Worm (Caenorhabditis elegans): ENCODE results near the gene flh-2.

DNA sequence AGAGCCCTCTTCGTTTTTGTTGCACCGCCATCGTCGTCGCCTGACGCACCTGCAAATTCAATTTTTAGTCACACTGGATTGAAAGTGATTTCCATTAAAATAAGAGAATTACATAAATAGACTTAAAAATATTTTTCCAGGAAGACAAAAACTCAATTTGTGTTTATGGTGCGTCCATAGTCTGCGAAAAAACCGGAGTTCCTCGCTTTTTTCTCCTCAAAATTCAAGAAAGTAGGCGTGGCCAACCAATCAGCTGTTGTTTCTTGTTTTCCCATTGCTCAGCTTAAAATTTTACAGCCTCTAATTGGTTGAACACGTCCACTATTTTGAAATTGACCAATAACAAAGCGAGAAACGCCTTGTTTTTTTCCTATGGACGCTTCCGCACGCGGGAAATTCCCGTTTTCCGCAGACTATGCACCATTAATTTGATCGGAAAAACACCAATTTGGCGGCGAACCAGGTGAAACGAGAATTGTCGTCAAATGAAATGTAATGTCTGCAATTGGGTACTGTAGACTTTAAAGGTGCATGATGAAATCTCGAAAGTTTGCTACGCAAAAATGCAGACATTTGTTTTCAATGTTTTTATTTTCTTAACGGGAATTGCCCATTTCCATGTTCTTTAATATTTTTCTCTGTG is 32.6 kb downstream of the flh-2 start, which contains the start of gene C27F2.7:
- TF ChIP-seq med-1 (GFP tag; optimal IDR thresholded peaks at IDR 0.05; ENCODE audit: insufficient read depth) (no peak), ztf-29 (GFP tag; IDR thresholded peaks at IDR 0.05) (no peak), klf-2 (GFP tag; conservative IDR thresholded peaks at IDR 0.05) (no peak), T22C8.4 (GFP tag; IDR thresholded peaks at IDR 0.05) (no peak), flt-1 (GFP tag; IDR thresholded peaks at IDR 0.05) (no peak), cog-1 (tag; optimal IDR thresholded peaks at IDR 0.05) (no peak)

All from whole organism, midembryonic.